Worm (Caenorhabditis elegans) whole organism, L1 larva: ENCODE data around the gene mys-1.

ENCODE experiments used
- ceh-82 ChIP-seq, 3 experiments: fragments of 150-350 bp in 1 of 3; sonication (generic microtip) in 2 of 3; optimal IDR thresholded peaks; 2 replicates each; lab custom pipeline; 2014 to 2017; ENCODE audit warnings: missing biosample characterization in 3 of 3, missing genetic modification characterization in 3 of 3
- egl-27 ChIP-seq, 2 experiments: fragments of 150-350 bp in 1 of 2; sonication (generic microtip); optimal IDR thresholded peaks; 3 replicates each; lab custom pipeline; 2017 to 2018; ENCODE audit warnings: missing biosample characterization in 2 of 2, missing genetic modification characterization in 2 of 2, missing genetic modification reagents in 2 of 2
- lin-39 ChIP-seq: fragments of 150-350 bp; optimal IDR thresholded peaks from 2 replicates; lab custom pipeline; 2014; ENCODE audit warnings: missing biosample characterization, missing genetic modification reagents, missing genetic modification characterization
- mep-1 ChIP-seq: fragments of 150-350 bp; optimal IDR thresholded peaks from 2 replicates; lab custom pipeline; 2014; ENCODE audit warnings: missing biosample characterization, missing genetic modification characterization
- nhr-11 ChIP-seq: fragments of 150-350 bp; optimal IDR thresholded peaks from 2 replicates; lab custom pipeline; 2014; ENCODE audit warnings: missing biosample characterization, missing genetic modification characterization
- nhr-90 ChIP-seq: sonication (generic microtip); optimal IDR thresholded peaks from 2 replicates; lab custom pipeline; 2016; ENCODE audit warnings: mild to moderate bottlenecking, missing genetic modification characterization, missing compliant biosample characterization; ENCODE audit not compliant: poor library complexity
- sptf-1 ChIP-seq: fragments of 150-350 bp; optimal IDR thresholded peaks from 2 replicates; lab custom pipeline; 2014; ENCODE audit warnings: missing biosample characterization, missing genetic modification characterization
- unc-62 ChIP-seq: fragments of 150-350 bp; optimal IDR thresholded peaks from 2 replicates; lab custom pipeline; 2014; ENCODE audit warnings: missing biosample characterization, missing genetic modification reagents, missing genetic modification characterization
- ztf-11 ChIP-seq, 2 experiments: sonication (generic microtip); optimal IDR thresholded peaks; 2 replicates each; lab custom pipeline; 2016 to 2017; ENCODE audit warnings: missing genetic modification characterization in 2 of 2, missing biosample characterization in 1 of 2, missing compliant biosample characterization in 1 of 2

DNA sequence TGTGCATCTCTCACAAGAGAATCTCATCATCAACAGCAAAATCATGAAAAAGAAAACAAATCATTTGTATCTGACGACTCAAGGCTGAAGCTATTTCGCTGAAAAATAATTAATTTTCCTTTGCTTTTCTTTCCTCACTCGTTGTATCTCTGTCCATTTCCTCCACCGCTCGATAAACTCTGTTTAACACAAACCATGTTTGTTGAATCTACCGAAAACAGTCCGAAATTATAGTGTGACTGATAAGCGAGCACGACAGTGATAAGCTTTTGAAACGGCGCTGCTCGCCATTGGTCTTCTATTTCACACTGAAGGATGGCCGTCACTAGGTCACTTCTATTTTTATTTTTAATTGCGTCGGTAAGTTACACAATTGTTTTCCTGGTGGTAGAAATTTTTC is 8.8 kb downstream of the mys-1 start, which contains the start of gene npa-1:
- TF ChIP-seq mep-1 (tag; lab: Kevin White, UChicago), result no peak
- no peak for TF ChIP-seq ztf-11 (tag; optimal IDR thresholded peaks at IDR 0.05; lab: Kevin White, UChicago)
- no peak for TF ChIP-seq unc-62 (GFP tag; lab: Kevin White, UChicago)
- TF ChIP-seq nhr-11 (tag; lab: Kevin White, UChicago), result no peak
- no peak for TF ChIP-seq nhr-90 (tag; lab: Kevin White, UChicago)
- no peak for TF ChIP-seq sptf-1 (tag; lab: Kevin White, UChicago)
- no peak for TF ChIP-seq egl-27 (tag; optimal IDR thresholded peaks at IDR 0.05; lab: Kevin White, UChicago)
- TF ChIP-seq lin-39 (tag; lab: Kevin White, UChicago), result no peak
- TF ChIP-seq ceh-82 (tag; optimal IDR thresholded peaks at IDR 0.05; lab: Kevin White, UChicago), result no peak
